Fruit fly (Drosophila melanogaster) whole organism, embryonic: ENCODE measurements around the gene Drp1.

ENCODE experiments used
- BEAF-32 ChIP-seq: fragments of 200-800 bp; sonication (Bioruptor generic); optimal IDR thresholded peaks from 3 replicates; lab custom pipeline; 2017; ENCODE audit warnings: missing biosample characterization, missing genetic modification characterization, mild to moderate bottlenecking, moderate library complexity, missing genetic modification reagents
- CG11247 ChIP-seq: fragments of 200-800 bp; sonication (Bioruptor generic); IDR thresholded peaks from 2 replicates; pipeline ENCODE4 v1.3.6; 2022; ENCODE audit warnings: missing biosample characterization, missing genetic modification characterization
- CG12391 ChIP-seq: fragments of 200-800 bp; sonication (Bioruptor generic); optimal IDR thresholded peaks from 3 replicates; lab custom pipeline; 2018; ENCODE audit warnings: missing biosample characterization, mild to moderate bottlenecking, missing genetic modification characterization, moderate library complexity
- CG13287 ChIP-seq: fragments of 200-800 bp; sonication (Bioruptor generic); IDR thresholded peaks from 2 replicates; pipeline ENCODE4 v1.3.6; 2022; ENCODE audit warnings: missing biosample characterization, missing genetic modification characterization; ENCODE audit not compliant: partially characterized antibody
- CG15479 ChIP-seq: fragments of 200-800 bp; sonication (Bioruptor generic); optimal IDR thresholded peaks from 3 replicates; lab custom pipeline; 2019; ENCODE audit warnings: missing biosample characterization, mild to moderate bottlenecking, missing genetic modification characterization, moderate library complexity
- CG16813 ChIP-seq: fragments of 200-800 bp; sonication (Bioruptor generic); IDR thresholded peaks from 3 replicates; pipeline ENCODE4 v1.3.6; 2022; ENCODE audit warnings: missing biosample characterization, missing genetic modification characterization; ENCODE audit not compliant: partially characterized antibody
- CG17359 ChIP-seq: fragments of 200-800 bp; sonication (Bioruptor generic); optimal IDR thresholded peaks from 3 replicates; lab custom pipeline; 2018; ENCODE audit warnings: missing biosample characterization, mild to moderate bottlenecking, missing genetic modification characterization, moderate library complexity
- CG30403 ChIP-seq: fragments of 200-800 bp; sonication (Bioruptor generic); optimal IDR thresholded peaks from 3 replicates; lab custom pipeline; 2016; ENCODE audit warnings: missing biosample characterization, missing genetic modification characterization
- CG34224 ChIP-seq: fragments of 200-800 bp; sonication (Bioruptor generic); IDR thresholded peaks from 3 replicates; pipeline ENCODE4 v1.3.6; 2022; ENCODE audit warnings: missing biosample characterization, missing genetic modification characterization; ENCODE audit not compliant: partially characterized antibody
- CG34422 ChIP-seq: fragments of 200-800 bp; sonication (Bioruptor generic); IDR thresholded peaks from 3 replicates; pipeline ENCODE4 v1.3.6; 2022; ENCODE audit warnings: missing biosample characterization, missing genetic modification characterization
- CG4424 ChIP-seq: fragments of 200-800 bp; sonication (Bioruptor generic); optimal IDR thresholded peaks from 3 replicates; lab custom pipeline; 2016; ENCODE audit warnings: missing biosample characterization, missing genetic modification characterization
- CG6791 ChIP-seq: fragments of 200-800 bp; sonication (Bioruptor generic); IDR thresholded peaks from 3 replicates; pipeline ENCODE4 v1.3.6; 2022; ENCODE audit warnings: missing biosample characterization, missing genetic modification characterization; ENCODE audit not compliant: partially characterized antibody
- CG7357 ChIP-seq: fragments of 200-800 bp; sonication (Bioruptor generic); IDR thresholded peaks from 3 replicates; pipeline ENCODE4 v1.3.6; 2022; ENCODE audit warnings: missing biosample characterization, missing genetic modification characterization
- CG8924 ChIP-seq: fragments of 200-800 bp; optimal IDR thresholded peaks from 3 replicates; lab custom pipeline; 2019; ENCODE audit warnings: missing biosample characterization, mild to moderate bottlenecking, missing genetic modification characterization, moderate library complexity
- CG9797 ChIP-seq: fragments of 200-800 bp; sonication (Bioruptor generic); optimal IDR thresholded peaks from 3 replicates; lab custom pipeline; 2018; ENCODE audit warnings: missing biosample characterization, mild to moderate bottlenecking, missing genetic modification characterization
- CG9876 ChIP-seq: fragments of 200-800 bp; sonication (Bioruptor generic); optimal IDR thresholded peaks from 2 replicates; lab custom pipeline; 2016; ENCODE audit warnings: missing biosample characterization, missing genetic modification characterization
- CoRest ChIP-seq: fragments of 200-800 bp; sonication (Bioruptor generic); optimal IDR thresholded peaks from 3 replicates; lab custom pipeline; 2018; ENCODE audit warnings: missing biosample characterization, mild to moderate bottlenecking, missing genetic modification characterization, moderate library complexity
- Dll ChIP-seq: fragments of 200-800 bp; sonication (Bioruptor generic); IDR thresholded peaks from 4 replicates; pipeline ENCODE4 v1.3.6; 2022; ENCODE audit warnings: missing biosample characterization, missing genetic modification characterization; ENCODE audit not compliant: partially characterized antibody
- Dp ChIP-seq: fragments of 200-800 bp; sonication (Bioruptor generic); optimal IDR thresholded peaks from 2 replicates; lab custom pipeline; 2018; ENCODE audit warnings: missing biosample characterization, mild to moderate bottlenecking, missing genetic modification characterization, moderate library complexity
- E2f2 ChIP-seq: fragments of 200-800 bp; sonication (Bioruptor generic); IDR thresholded peaks from 2 replicates; pipeline ENCODE4 v1.3.6; 2022; ENCODE audit warnings: missing biosample characterization, missing genetic modification characterization
- Elba2 ChIP-seq: fragments of 200-800 bp; sonication (Bioruptor generic); optimal IDR thresholded peaks from 3 replicates; lab custom pipeline; 2016; ENCODE audit warnings: missing biosample characterization, missing genetic modification characterization
- H2.0 ChIP-seq: fragments of 200-800 bp; sonication (Bioruptor generic); IDR thresholded peaks from 2 replicates; pipeline ENCODE4 v1.3.6; 2022; ENCODE audit warnings: missing biosample characterization, missing genetic modification characterization
- HLH54F ChIP-seq: fragments of 200-800 bp; sonication (Bioruptor generic); optimal IDR thresholded peaks from 3 replicates; lab custom pipeline; 2016; ENCODE audit warnings: missing biosample characterization, missing genetic modification characterization
- MBD-R2 ChIP-seq: fragments of 200-800 bp; sonication (Bioruptor generic); IDR thresholded peaks from 2 replicates; pipeline ENCODE4 v1.3.6; 2022; ENCODE audit warnings: missing biosample characterization, missing genetic modification characterization
- MESR4 ChIP-seq: fragments of 200-800 bp; sonication (Bioruptor generic); optimal IDR thresholded peaks from 2 replicates; lab custom pipeline; 2018; ENCODE audit warnings: missing biosample characterization, mild to moderate bottlenecking, missing genetic modification characterization, moderate library complexity
- Ptx1 ChIP-seq: fragments of 200-800 bp; sonication (Bioruptor generic); IDR thresholded peaks from 2 replicates; pipeline ENCODE4 v1.3.6; 2022; ENCODE audit warnings: missing biosample characterization, missing genetic modification characterization
- Rfx ChIP-seq: fragments of 200-800 bp; sonication (Bioruptor generic); IDR thresholded peaks from 2 replicates; pipeline ENCODE4 v1.3.6; 2022; ENCODE audit warnings: missing biosample characterization, missing genetic modification characterization
- Trl ChIP-seq, 3 experiments: fragments of >200 bp in 2 of 3; fragments of 200-800 bp in 1 of 3; sonication (Bioruptor generic) in 1 of 3; optimal IDR thresholded peaks; 2 replicates in 1 of 3; 3 replicates in 2 of 3; lab custom pipeline; 2016 to 2017; ENCODE audit warnings: missing biosample characterization in 1 of 3, missing genetic modification characterization in 1 of 3
- az2 ChIP-seq: fragments of 200-800 bp; sonication (Bioruptor generic); optimal IDR thresholded peaks from 3 replicates; lab custom pipeline; 2016; ENCODE audit warnings: missing biosample characterization, missing genetic modification characterization
- bab2 ChIP-seq: fragments of 200-800 bp; sonication (Bioruptor generic); optimal IDR thresholded peaks from 2 replicates; lab custom pipeline; 2016; ENCODE audit warnings: missing biosample characterization, missing genetic modification characterization
- bbx ChIP-seq: fragments of 200-800 bp; sonication (Bioruptor generic); IDR thresholded peaks from 2 replicates; pipeline ENCODE4 v1.3.6; 2022; ENCODE audit warnings: missing biosample characterization, missing genetic modification characterization; ENCODE audit not compliant: partially characterized antibody
- dati ChIP-seq: fragments of 200-800 bp; sonication (Bioruptor generic); IDR thresholded peaks from 2 replicates; pipeline ENCODE4 v1.3.6; 2022; ENCODE audit warnings: missing biosample characterization, missing genetic modification characterization
- dmrt11E ChIP-seq: fragments of 200-800 bp; sonication (Bioruptor generic); optimal IDR thresholded peaks from 3 replicates; lab custom pipeline; 2018; ENCODE audit warnings: missing biosample characterization, mild to moderate bottlenecking, missing genetic modification characterization, moderate library complexity
- ftz-f1 ChIP-seq: fragments of 200-800 bp; sonication (Bioruptor generic); optimal IDR thresholded peaks from 2 replicates; lab custom pipeline; 2016; ENCODE audit warnings: missing biosample characterization, missing genetic modification characterization
- gro ChIP-seq: fragments of 200-800 bp; sonication (Bioruptor generic); optimal IDR thresholded peaks from 2 replicates; lab custom pipeline; 2016; ENCODE audit warnings: missing biosample characterization, missing genetic modification characterization
- hb ChIP-seq: fragments of 200-800 bp; sonication (Bioruptor generic); IDR thresholded peaks from 3 replicates; pipeline ENCODE4 v1.3.6; 2022; ENCODE audit warnings: missing biosample characterization, missing genetic modification characterization; ENCODE audit not compliant: partially characterized antibody
- knrl ChIP-seq: fragments of 200-800 bp; sonication (Bioruptor generic); IDR thresholded peaks from 3 replicates; pipeline ENCODE4 v1.3.6; 2022; ENCODE audit warnings: missing biosample characterization, missing genetic modification characterization; ENCODE audit not compliant: partially characterized antibody
- lola ChIP-seq, 3 experiments: fragments of >200 bp in 2 of 3; fragments of 200-800 bp in 1 of 3; sonication (Bioruptor generic) in 1 of 3; optimal IDR thresholded peaks; 2 replicates each; lab custom pipeline; 2017 to 2019; ENCODE audit warnings: missing biosample characterization in 3 of 3, missing genetic modification characterization in 3 of 3, mild to moderate bottlenecking in 1 of 3, moderate library complexity in 1 of 3
- nerfin-2 ChIP-seq: fragments of 200-800 bp; sonication (Bioruptor generic); IDR thresholded peaks from 2 replicates; pipeline ENCODE4 v1.3.6; 2022; ENCODE audit warnings: missing biosample characterization, missing genetic modification characterization; ENCODE audit not compliant: partially characterized antibody
- prd ChIP-seq, 3 experiments: fragments of >200 bp in 2 of 3; fragments of 200-800 bp in 1 of 3; sonication (Bioruptor generic) in 1 of 3; optimal IDR thresholded peaks in 2 of 3; IDR thresholded peaks in 1 of 3; 2 replicates in 2 of 3; 3 replicates in 1 of 3; pipeline versions ENCODE4 v1.3.6 to Lab custom; 2017 to 2022; ENCODE audit warnings: missing biosample characterization in 1 of 3, missing genetic modification characterization in 1 of 3
- sna ChIP-seq: fragments of 200-800 bp; sonication (Bioruptor generic); IDR thresholded peaks from 2 replicates; pipeline ENCODE4 v1.3.6; 2022; ENCODE audit warnings: missing biosample characterization, missing genetic modification characterization; ENCODE audit not compliant: partially characterized antibody
- sqz ChIP-seq: fragments of 200-800 bp; sonication (Bioruptor generic); optimal IDR thresholded peaks from 3 replicates; lab custom pipeline; 2018; ENCODE audit warnings: missing biosample characterization, mild to moderate bottlenecking, missing genetic modification characterization
- stwl ChIP-seq: fragments of 200-800 bp; sonication (Bioruptor generic); optimal IDR thresholded peaks from 3 replicates; lab custom pipeline; 2018; ENCODE audit warnings: missing biosample characterization, mild to moderate bottlenecking, missing genetic modification characterization, moderate library complexity
- unc-4 ChIP-seq: fragments of 200-800 bp; sonication (Bioruptor generic); IDR thresholded peaks from 2 replicates; pipeline ENCODE4 v1.3.6; 2022; ENCODE audit warnings: missing biosample characterization, missing genetic modification characterization; ENCODE audit not compliant: partially characterized antibody
- zen2 ChIP-seq: fragments of 200-800 bp; sonication (Bioruptor generic); IDR thresholded peaks from 3 replicates; pipeline ENCODE4 v1.3.6; 2022; ENCODE audit warnings: missing biosample characterization, missing genetic modification characterization; ENCODE audit not compliant: partially characterized antibody

Gene Drp1

dm6 chr2L:2576565-2577360 lies 8.5 kb downstream of the Drp1 start, which contains the start of gene insv:
Gene insv, minus strand, starts transcription at chr2L:2576997.
- TF ChIP-seq BEAF-32 (GFP tag; lab: Kevin White, UChicago) (peak; percentile 60), CG16813 (GFP tag; lab: Robert Waterston, UW) (peak; percentile 63), Rfx (GFP tag; lab: Robert Waterston, UW) (peak; percentile 46; the same call in 1 of the 2 replicates), dati (GFP tag; lab: Robert Waterston, UW) (no peak), CG34224 (GFP tag; lab: Robert Waterston, UW) (peak; percentile 52; the same call in 2 of the 3 replicates), CG34422 (GFP tag; lab: Robert Waterston, UW) (no peak), unc-4 (GFP tag; lab: Robert Waterston, UW) (0 out of 2 replicates have a peak, but pooled peaks have one; percentile 57), CG12391 (tag; lab: Kevin White, UChicago) (no peak), MESR4 (peak; percentile 15), CG6791 (GFP tag; lab: Robert Waterston, UW) (0 out of 3 replicates have a peak, but pooled peaks have one; percentile 48), hb (GFP tag; lab: Robert Waterston, UW) (0 out of 3 replicates have a peak, but pooled peaks have one; percentile 52), sqz (GFP tag; lab: Kevin White, UChicago) (peak; percentile 17), CoRest (tag; lab: Kevin White, UChicago) (peak; percentile 23), bab2 (GFP tag; lab: Kevin White, UChicago) (no peak), zen2 (GFP tag; lab: Robert Waterston, UW) (peak; percentile 33; the same call in 1 of the 3 replicates), E2f2 (0 out of 2 replicates have a peak, but pooled peaks have one; percentile 9), prd (optimal IDR thresholded peaks at IDR 0.05; lab: Kevin White, UChicago) (no peak), prd (GFP tag; IDR thresholded peaks at IDR 0.05; lab: Robert Waterston, UW) (no peak), Elba2 (GFP tag; lab: Kevin White, UChicago) (peak; percentile 44), CG30403 (peak; percentile 5), Dll (GFP tag; lab: Robert Waterston, UW) (peak; percentile 80), CG9876 (GFP tag; lab: Kevin White, UChicago) (no peak), CG17359 (tag; lab: Kevin White, UChicago) (no peak), HLH54F (GFP tag; lab: Kevin White, UChicago) (peak; percentile 3), gro (GFP tag; lab: Kevin White, UChicago) (no peak), knrl (peak; percentile 59; the same call in 2 of the 3 replicates), Ptx1 (GFP tag; lab: Robert Waterston, UW) (peak; percentile 37; the same call in 1 of the 2 replicates), Dp (GFP tag; lab: Kevin White, UChicago) (no peak), CG8924 (tag; lab: Kevin White, UChicago) (peak; percentile 57), CG7357 (GFP tag; lab: Robert Waterston, UW) (no peak), az2 (GFP tag; lab: Kevin White, UChicago) (peak; percentile 1), nerfin-2 (0 out of 2 replicates have a peak, but pooled peaks have one; percentile 37), sna (GFP tag; lab: Robert Waterston, UW) (peak; percentile 24; the same call in 1 of the 2 replicates), H2.0 (no peak), CG4424 (GFP tag; lab: Kevin White, UChicago) (peak; percentile 17), CG11247 (GFP tag; lab: Robert Waterston, UW) (no peak), CG15479 (GFP tag; lab: Kevin White, UChicago) (peak; percentile 9), CG13287 (GFP tag; lab: Robert Waterston, UW) (peak; percentile 75), bbx (GFP tag; lab: Robert Waterston, UW) (peak; percentile 39; the same call in 1 of the 2 replicates), dmrt11E (tag; lab: Kevin White, UChicago) (peak; percentile 16), lola (GFP tag; optimal IDR thresholded peaks at IDR 0.05; lab: Kevin White, UChicago) (peak in 1 of 3 experiments; percentile 2), Trl (optimal IDR thresholded peaks at IDR 0.05; lab: Kevin White, UChicago) (peak in 1 of 2 experiments; percentile 29), Trl (GFP tag; optimal IDR thresholded peaks at IDR 0.05; lab: Kevin White, UChicago) (no peak), stwl (tag; lab: Kevin White, UChicago) (peak; percentile 54), ftz-f1 (no peak), CG9797 (GFP tag; lab: Kevin White, UChicago) (no peak), MBD-R2 (peak; percentile 44)
